Fruit fly (Drosophila melanogaster) whole organism, wandering third instar larva: Measurements from ENCODE around the gene ksr.

Experiments used
- Abd-B ChIP-seq: fragments of >200 bp; optimal IDR thresholded peaks from 2 replicates; lab custom pipeline; 2017; ENCODE audit warnings: missing biosample characterization, missing genetic modification characterization
- CG32264 ChIP-seq: fragments of 200-800 bp; sonication (Bioruptor generic); optimal IDR thresholded peaks from 2 replicates; lab custom pipeline; 2016; ENCODE audit warnings: missing biosample characterization, missing genetic modification characterization
- CG9705 ChIP-seq: fragments of 200-800 bp; sonication (Bioruptor generic); optimal IDR thresholded peaks from 2 replicates; lab custom pipeline; 2018; ENCODE audit warnings: missing biosample characterization, mild to moderate bottlenecking, missing genetic modification characterization
- CrebA ChIP-seq: fragments of 200-800 bp; sonication (Bioruptor generic); optimal IDR thresholded peaks from 2 replicates; lab custom pipeline; 2016; ENCODE audit warnings: missing biosample characterization, mild to moderate bottlenecking, missing genetic modification characterization, borderline replicate concordance
- Dfd ChIP-seq: fragments of >200 bp; optimal IDR thresholded peaks from 2 replicates; lab custom pipeline; 2017; ENCODE audit warnings: missing biosample characterization, missing genetic modification characterization
- Dif ChIP-seq: fragments of 200-275, 200-300 bp; sonication (Bioruptor generic); optimal IDR thresholded peaks from 2 replicates; lab custom pipeline; 2018; ENCODE audit warnings: missing biosample characterization, missing genetic modification characterization; ENCODE audit not compliant: partially characterized antibody
- GATAd ChIP-seq: sonication (Bioruptor generic); optimal IDR thresholded peaks from 2 replicates; lab custom pipeline; 2016; ENCODE audit warnings: missing biosample characterization, missing genetic modification characterization
- HLH106 ChIP-seq: fragments of 200-800 bp; optimal IDR thresholded peaks from 3 replicates; lab custom pipeline; 2019; ENCODE audit warnings: missing biosample characterization, mild to moderate bottlenecking, missing genetic modification characterization, moderate library complexity
- Hnf4 ChIP-seq: fragments of 200-800 bp; sonication (Bioruptor generic); optimal IDR thresholded peaks from 2 replicates; lab custom pipeline; 2016; ENCODE audit warnings: missing biosample characterization, mild to moderate bottlenecking, missing genetic modification characterization
- Hr78 ChIP-seq: fragments of >200 bp; optimal IDR thresholded peaks from 2 replicates; lab custom pipeline; 2017; ENCODE audit warnings: missing biosample characterization, missing genetic modification characterization
- Hr83 ChIP-seq: fragments of 200-300 bp; sonication (Bioruptor generic); optimal IDR thresholded peaks from 2 replicates; lab custom pipeline; 2016; ENCODE audit warnings: missing biosample characterization, mild to moderate bottlenecking, missing genetic modification characterization, moderate library complexity; ENCODE audit not compliant: poor library complexity, severe bottlenecking
- Jra ChIP-seq: sonication (Bioruptor generic); optimal IDR thresholded peaks from 2 replicates; lab custom pipeline; 2016; ENCODE audit warnings: missing biosample characterization, missing genetic modification characterization
- Mio ChIP-seq: sonication (Bioruptor generic); optimal IDR thresholded peaks from 2 replicates; lab custom pipeline; 2016; ENCODE audit warnings: missing biosample characterization, missing genetic modification characterization
- Myc ChIP-seq: fragments of >200 bp; optimal IDR thresholded peaks from 2 replicates; lab custom pipeline; 2017
- N ChIP-seq: fragments of >200 bp; optimal IDR thresholded peaks from 2 replicates; lab custom pipeline; 2018; ENCODE audit warnings: missing biosample characterization, missing external identifiers, missing genetic modification characterization
- OdsH ChIP-seq: fragments of 200-800 bp; sonication (Bioruptor generic); optimal IDR thresholded peaks from 2 replicates; lab custom pipeline; 2016; ENCODE audit warnings: missing biosample characterization, mild to moderate bottlenecking, missing genetic modification characterization
- Rel ChIP-seq, 2 experiments: fragments of 200-800 bp; sonication (Bioruptor generic) in 1 of 2; optimal IDR thresholded peaks; 2 replicates in 1 of 2; 3 replicates in 1 of 2; lab custom pipeline; 2016 to 2019; ENCODE audit warnings: mild to moderate bottlenecking in 2 of 2, missing biosample characterization in 2 of 2, missing genetic modification characterization in 2 of 2, moderate library complexity in 1 of 2
- Sp1 ChIP-seq: fragments of 200-800 bp; sonication (Bioruptor generic); optimal IDR thresholded peaks from 3 replicates; lab custom pipeline; 2019; ENCODE audit warnings: missing biosample characterization, mild to moderate bottlenecking, missing genetic modification characterization, moderate library complexity
- Vsx2 ChIP-seq: fragments of 200-300, 225-300 bp; sonication (Bioruptor generic); optimal IDR thresholded peaks from 2 replicates; lab custom pipeline; 2018; ENCODE audit warnings: missing biosample characterization, missing genetic modification characterization; ENCODE audit not compliant: partially characterized antibody
- br ChIP-seq: fragments of 200-800 bp; sonication (Bioruptor generic); optimal IDR thresholded peaks from 2 replicates; lab custom pipeline; 2016; ENCODE audit warnings: missing biosample characterization, missing genetic modification characterization
- brk ChIP-seq: fragments of 200-800 bp; sonication (Bioruptor generic); optimal IDR thresholded peaks from 2 replicates; lab custom pipeline; 2016; ENCODE audit warnings: missing biosample characterization, mild to moderate bottlenecking, missing genetic modification characterization
- dl ChIP-seq, 2 experiments: fragments of 175-275, 200-275 bp in 1 of 2; fragments of 200-275 bp in 1 of 2; sonication (Bioruptor generic); optimal IDR thresholded peaks; lab custom pipeline; 2018; ENCODE audit warnings: mild to moderate bottlenecking in 2 of 2, missing biosample characterization in 2 of 2, missing genetic modification characterization in 2 of 2, moderate library complexity in 2 of 2; ENCODE audit not compliant: partially characterized antibody in 2 of 2, insufficient read depth in 1 of 2
- dmrt93B ChIP-seq: fragments of 200-800 bp; sonication (Bioruptor generic); optimal IDR thresholded peaks from 2 replicates; lab custom pipeline; 2018; ENCODE audit warnings: missing biosample characterization, mild to moderate bottlenecking, missing genetic modification characterization
- dsf ChIP-seq: sonication (Bioruptor generic); optimal IDR thresholded peaks from 2 replicates; lab custom pipeline; 2016; ENCODE audit warnings: missing biosample characterization, missing genetic modification characterization, borderline replicate concordance
- ey ChIP-seq: fragments of 200-800 bp; sonication (Bioruptor generic); optimal IDR thresholded peaks from 2 replicates; lab custom pipeline; 2016; ENCODE audit warnings: missing biosample characterization, missing genetic modification characterization
- foxo ChIP-seq, 2 experiments: fragments of 200-800 bp; sonication (Bioruptor generic); optimal IDR thresholded peaks; 2 replicates in 1 of 2; 3 replicates in 1 of 2; lab custom pipeline; 2016 to 2017; ENCODE audit warnings: missing biosample characterization in 2 of 2, missing genetic modification characterization in 2 of 2
- fru ChIP-seq: fragments of 200-800 bp; sonication (Bioruptor generic); optimal IDR thresholded peaks from 3 replicates; lab custom pipeline; 2016; ENCODE audit warnings: missing biosample characterization, mild to moderate bottlenecking, missing genetic modification characterization
- h ChIP-seq: fragments of 200-800 bp; sonication (Bioruptor generic); optimal IDR thresholded peaks from 3 replicates; lab custom pipeline; 2016; ENCODE audit warnings: missing biosample characterization, mild to moderate bottlenecking, missing genetic modification characterization
- jim ChIP-seq: fragments of 175-275, 200-325 bp; sonication (Bioruptor generic); optimal IDR thresholded peaks from 2 replicates; lab custom pipeline; 2016; ENCODE audit warnings: missing biosample characterization, mild to moderate bottlenecking, missing genetic modification characterization
- lola ChIP-seq: fragments of >200 bp; optimal IDR thresholded peaks from 2 replicates; lab custom pipeline; 2017; ENCODE audit warnings: missing biosample characterization, missing genetic modification characterization
- pan ChIP-seq: fragments of >200 bp; optimal IDR thresholded peaks from 2 replicates; lab custom pipeline; 2017
- psq ChIP-seq: fragments of 200-800 bp; sonication (Bioruptor generic); optimal IDR thresholded peaks from 3 replicates; lab custom pipeline; 2017; ENCODE audit warnings: missing biosample characterization, mild to moderate bottlenecking, missing genetic modification characterization, moderate library complexity
- rgr ChIP-seq: fragments of 200-800 bp; sonication (Bioruptor generic); optimal IDR thresholded peaks from 3 replicates; lab custom pipeline; 2016; ENCODE audit warnings: missing biosample characterization, mild to moderate bottlenecking, missing genetic modification characterization
- sv ChIP-seq: fragments of 200-800 bp; sonication (Bioruptor generic); optimal IDR thresholded peaks from 3 replicates; lab custom pipeline; 2016; ENCODE audit warnings: missing biosample characterization, missing genetic modification characterization
- tai ChIP-seq: sonication (Bioruptor generic); optimal IDR thresholded peaks from 2 replicates; lab custom pipeline; 2016; ENCODE audit warnings: missing biosample characterization, missing genetic modification characterization
- usp ChIP-seq: fragments of >200 bp; optimal IDR thresholded peaks from 2 replicates; lab custom pipeline; 2017; ENCODE audit warnings: missing biosample characterization, missing genetic modification characterization
- woc ChIP-seq: sonication (Bioruptor generic); optimal IDR thresholded peaks from 2 replicates; lab custom pipeline; 2016; ENCODE audit warnings: missing biosample characterization, mild to moderate bottlenecking, missing genetic modification characterization

ksr gene

dm6 chr3R:5464481-5464880, 19.2 kb downstream of the ksr start, which contains the start of gene PEK:
PEK (minus strand) TSS chr3R:5464753.
- TF ChIP-seq CG9705 (GFP tag; lab: Kevin White, UChicago) (no peak), N (GFP tag; lab: Kevin White, UChicago) (no peak), Hnf4 (GFP tag; lab: Kevin White, UChicago) (no peak), GATAd (GFP tag; lab: Kevin White, UChicago) (no peak), Myc (lab: Kevin White, UChicago) (peak; percentile 52), usp (GFP tag; lab: Kevin White, UChicago) (no peak), Rel (GFP tag; optimal IDR thresholded peaks at IDR 0.05; lab: Kevin White, UChicago) (no peak), Rel (tag; optimal IDR thresholded peaks at IDR 0.05; lab: Kevin White, UChicago) (peak; percentile 19)

- no peak for TF ChIP-seq dsf (GFP tag; lab: Kevin White, UChicago)
- TF ChIP-seq sv (GFP tag; lab: Kevin White, UChicago), result no peak
- TF ChIP-seq CG32264, result no peak
- no peak for TF ChIP-seq brk (GFP tag; lab: Kevin White, UChicago)
- no peak for TF ChIP-seq CG9705 (GFP tag; lab: Kevin White, UChicago)
- no peak for TF ChIP-seq rgr (GFP tag; lab: Kevin White, UChicago)
- no peak for TF ChIP-seq Hnf4 (GFP tag; lab: Kevin White, UChicago)
- TF ChIP-seq OdsH, result no peak
- TF ChIP-seq br, result no peak
- TF ChIP-seq Hr83 (GFP tag; lab: Kevin White, UChicago), result no peak
- TF ChIP-seq woc, result no peak
- peak; percentile 7 for TF ChIP-seq fru (GFP tag; lab: Kevin White, UChicago)
- TF ChIP-seq dl (GFP tag; optimal IDR thresholded peaks at IDR 0.05; lab: Kevin White, UChicago; ENCODE audit: insufficient read depth in 1 of 2, partially characterized antibody in 2 of 2), result no peak
- no peak for TF ChIP-seq Dfd (GFP tag; lab: Kevin White, UChicago)
- TF ChIP-seq Rel (GFP tag; optimal IDR thresholded peaks at IDR 0.05; lab: Kevin White, UChicago), result no peak
- TF ChIP-seq Rel (tag; optimal IDR thresholded peaks at IDR 0.05; lab: Kevin White, UChicago), result peak; percentile 13
- no peak for TF ChIP-seq N (GFP tag; lab: Kevin White, UChicago)
- no peak for TF ChIP-seq h (GFP tag; lab: Kevin White, UChicago)
- no peak for TF ChIP-seq GATAd (GFP tag; lab: Kevin White, UChicago)
- TF ChIP-seq psq (GFP tag; lab: Kevin White, UChicago), result peak; percentile 52
- TF ChIP-seq Myc (lab: Kevin White, UChicago), result no peak
- no peak for TF ChIP-seq Hr78 (GFP tag; lab: Kevin White, UChicago)
- peak in 1 of 2 experiments; percentile 11 for TF ChIP-seq foxo (GFP tag; optimal IDR thresholded peaks at IDR 0.05; lab: Kevin White, UChicago)
- no peak for TF ChIP-seq Vsx2 (GFP tag; lab: Kevin White, UChicago)
- no peak for TF ChIP-seq Mio (GFP tag; lab: Kevin White, UChicago)
- TF ChIP-seq lola (GFP tag; lab: Kevin White, UChicago), result no peak
- no peak for TF ChIP-seq dmrt93B (GFP tag; lab: Kevin White, UChicago)
- TF ChIP-seq ey (GFP tag; lab: Kevin White, UChicago), result no peak
- TF ChIP-seq CrebA (GFP tag; lab: Kevin White, UChicago), result no peak
- no peak for TF ChIP-seq usp (GFP tag; lab: Kevin White, UChicago)
- peak; percentile 7 for TF ChIP-seq Jra (GFP tag; lab: Kevin White, UChicago)
- no peak for TF ChIP-seq pan (lab: Kevin White, UChicago)
- TF ChIP-seq HLH106 (tag; lab: Kevin White, UChicago), result no peak
- no peak for TF ChIP-seq jim (GFP tag; lab: Kevin White, UChicago)
- TF ChIP-seq Abd-B (GFP tag; lab: Kevin White, UChicago), result no peak
- TF ChIP-seq Sp1 (GFP tag; lab: Kevin White, UChicago), result peak; percentile 5
- no peak for TF ChIP-seq Dif (GFP tag; lab: Kevin White, UChicago)
- TF ChIP-seq tai (GFP tag; lab: Kevin White, UChicago), result no peak
- TF ChIP-seq, all 38 proteins: peak for 6
These were observed 20.3 kb downstream of the ksr start for dm6 chr3R:5463199-5463949.
